Worm (Caenorhabditis elegans): Measurements from ENCODE around the gene R02E12.5.
A peak's percentile ranks its signal among the peaks of the same experiment; 100 is the strongest.

R02E12.5 gene

DNA sequence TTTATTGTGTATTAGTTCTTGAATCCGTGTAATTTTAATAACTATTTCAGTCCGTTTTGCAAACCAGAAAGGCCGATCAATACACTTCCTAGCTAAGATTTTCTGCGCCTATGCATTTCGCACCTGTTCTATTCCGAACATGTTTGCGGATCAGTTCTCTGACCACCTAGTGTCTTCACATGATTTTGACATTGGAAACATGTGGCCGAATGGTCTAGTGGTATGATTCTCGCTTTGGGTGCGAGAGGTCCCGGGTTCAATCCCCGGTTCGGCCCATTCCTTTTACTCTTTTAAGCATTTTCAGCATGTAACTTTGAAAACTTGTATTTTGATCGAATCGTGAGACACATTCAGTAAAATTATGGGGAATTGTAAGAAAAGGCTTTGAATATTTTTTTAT, 27.8 kb upstream of the R02E12.5 start:
- TF ChIP-seq zip-8 (tag; optimal IDR thresholded peaks at IDR 0.05) (no peak), blmp-1 (tag; optimal IDR thresholded peaks at IDR 0.05) (no peak), ceh-43 (GFP tag; optimal IDR thresholded peaks at IDR 0.05) (no peak), sptf-1 (tag; optimal IDR thresholded peaks at IDR 0.05) (peak; percentile 57), sem-2 (GFP tag; optimal IDR thresholded peaks at IDR 0.05) (no peak), unc-39 (tag; optimal IDR thresholded peaks at IDR 0.05) (no peak), hlh-1 (tag; optimal IDR thresholded peaks at IDR 0.05) (peak; percentile 44), mls-2 (tag; optimal IDR thresholded peaks at IDR 0.05) (no peak), ham-2 (GFP tag; optimal IDR thresholded peaks at IDR 0.05) (no peak), unc-120 (tag; optimal IDR thresholded peaks at IDR 0.05; ENCODE audit: poor library complexity, severe bottlenecking) (peak; percentile 38), elt-3 (tag; optimal IDR thresholded peaks at IDR 0.05) (no peak), ztf-11 (tag; optimal IDR thresholded peaks at IDR 0.05) (no peak), ceh-83 (GFP tag; optimal IDR thresholded peaks at IDR 0.05) (peak; percentile 74), nhr-76 (tag; optimal IDR thresholded peaks at IDR 0.05) (no peak), cnd-1 (tag; optimal IDR thresholded peaks at IDR 0.05) (peak; percentile 72), mep-1 (tag; optimal IDR thresholded peaks at IDR 0.05) (no peak), nhr-12 (tag; optimal IDR thresholded peaks at IDR 0.05) (no peak), tbx-8 (GFP tag; optimal IDR thresholded peaks at IDR 0.05) (no peak), nhr-237 (tag; optimal IDR thresholded peaks at IDR 0.05) (no peak), ces-1 (GFP tag; optimal IDR thresholded peaks at IDR 0.05) (no peak), flh-1 (GFP tag; optimal IDR thresholded peaks at IDR 0.05) (no peak), M03D4.4 (tag; optimal IDR thresholded peaks at IDR 0.05) (peak; percentile 56), lin-13 (tag; optimal IDR thresholded peaks at IDR 0.05) (peak; percentile 25), bed-3 (GFP tag; optimal IDR thresholded peaks at IDR 0.05) (no peak), elt-1 (tag; optimal IDR thresholded peaks at IDR 0.05; ENCODE audit: borderline replicate concordance, insufficient read depth) (no peak), nhr-2 (tag; optimal IDR thresholded peaks at IDR 0.05) (no peak), snpc-4 (tag; optimal IDR thresholded peaks at IDR 0.05) (no peak), lin-32 (GFP tag; optimal IDR thresholded peaks at IDR 0.05) (peak; percentile 37), nhr-28 (tag; optimal IDR thresholded peaks at IDR 0.05) (no peak), lsy-2 (tag; optimal IDR thresholded peaks at IDR 0.05) (no peak), pha-4 (tag; optimal IDR thresholded peaks at IDR 0.05) (peak; percentile 52), drap-1 (GFP tag; optimal IDR thresholded peaks at IDR 0.05) (peak; percentile 59), mab-5 (tag; optimal IDR thresholded peaks at IDR 0.05) (no peak), unc-62 (GFP tag; optimal IDR thresholded peaks at IDR 0.05) (no peak), ceh-39 (tag; optimal IDR thresholded peaks at IDR 0.05) (no peak)

- no peak for TF ChIP-seq lsy-2 (tag; optimal IDR thresholded peaks at IDR 0.05)
- TF ChIP-seq lin-32 (GFP tag; optimal IDR thresholded peaks at IDR 0.05) = peak; percentile 81
- peak; percentile 46 for TF ChIP-seq ces-1 (GFP tag; optimal IDR thresholded peaks at IDR 0.05)
- no peak for TF ChIP-seq nhr-2 (tag; optimal IDR thresholded peaks at IDR 0.05)
- peak; percentile 92 for TF ChIP-seq drap-1 (GFP tag; optimal IDR thresholded peaks at IDR 0.05)
- TF ChIP-seq unc-120 (tag; optimal IDR thresholded peaks at IDR 0.05; ENCODE audit: poor library complexity, severe bottlenecking) = peak; percentile 93
- TF ChIP-seq blmp-1 (tag; optimal IDR thresholded peaks at IDR 0.05) = no peak
- peak; percentile 53 for TF ChIP-seq unc-39 (tag; optimal IDR thresholded peaks at IDR 0.05)
- peak; percentile 83 for TF ChIP-seq ceh-43 (GFP tag; optimal IDR thresholded peaks at IDR 0.05)
- TF ChIP-seq M03D4.4 (tag; optimal IDR thresholded peaks at IDR 0.05) = peak; percentile 91
- peak; percentile 9 for TF ChIP-seq nhr-28 (tag; optimal IDR thresholded peaks at IDR 0.05)
- peak; percentile 86 for TF ChIP-seq tbx-8 (GFP tag; optimal IDR thresholded peaks at IDR 0.05)
- TF ChIP-seq hlh-1 (tag; optimal IDR thresholded peaks at IDR 0.05) = no peak
- no peak for TF ChIP-seq zip-8 (tag; optimal IDR thresholded peaks at IDR 0.05)
- TF ChIP-seq pha-4 (tag; optimal IDR thresholded peaks at IDR 0.05) = peak; percentile 81
- peak; percentile 86 for TF ChIP-seq sem-2 (GFP tag; optimal IDR thresholded peaks at IDR 0.05)
- TF ChIP-seq nhr-12 (tag; optimal IDR thresholded peaks at IDR 0.05) = no peak
- peak; percentile 82 for TF ChIP-seq lin-13 (tag; optimal IDR thresholded peaks at IDR 0.05)
- peak; percentile 94 for TF ChIP-seq mls-2 (tag; optimal IDR thresholded peaks at IDR 0.05)
- TF ChIP-seq ceh-39 (tag; optimal IDR thresholded peaks at IDR 0.05) = peak; percentile 7
- TF ChIP-seq mab-5 (tag; optimal IDR thresholded peaks at IDR 0.05) = no peak
- TF ChIP-seq ceh-83 (GFP tag; optimal IDR thresholded peaks at IDR 0.05) = peak; percentile 88
- peak; percentile 6 for TF ChIP-seq mep-1 (tag; optimal IDR thresholded peaks at IDR 0.05)
- no peak for TF ChIP-seq nhr-76 (tag; optimal IDR thresholded peaks at IDR 0.05)
- TF ChIP-seq unc-62 (GFP tag; optimal IDR thresholded peaks at IDR 0.05) = peak; percentile 56
- TF ChIP-seq ham-2 (GFP tag; optimal IDR thresholded peaks at IDR 0.05) = peak; percentile 83
- no peak for TF ChIP-seq elt-1 (tag; optimal IDR thresholded peaks at IDR 0.05; ENCODE audit: borderline replicate concordance, insufficient read depth)
- no peak for TF ChIP-seq snpc-4 (tag; optimal IDR thresholded peaks at IDR 0.05)
- TF ChIP-seq nhr-237 (tag; optimal IDR thresholded peaks at IDR 0.05) = no peak
- peak; percentile 94 for TF ChIP-seq cnd-1 (tag; optimal IDR thresholded peaks at IDR 0.05)
- TF ChIP-seq elt-3 (tag; optimal IDR thresholded peaks at IDR 0.05) = no peak
- TF ChIP-seq bed-3 (GFP tag; optimal IDR thresholded peaks at IDR 0.05) = peak; percentile 74
- TF ChIP-seq flh-1 (GFP tag; optimal IDR thresholded peaks at IDR 0.05) = peak; percentile 50
- peak; percentile 94 for TF ChIP-seq sptf-1 (tag; optimal IDR thresholded peaks at IDR 0.05)
- TF ChIP-seq ztf-11 (tag; optimal IDR thresholded peaks at IDR 0.05) = peak; percentile 66
Observed at ce11 chrX:3969980-3970403, 27.1 kb upstream of the R02E12.5 start.

Data from whole organism, mixed stage, embryonic.